Worm (Caenorhabditis elegans) whole organism, young adult: ENCODE data around the gene F26F12.8.

Source experiments
- B0261.1 ChIP-seq: sonication (generic microtip); optimal IDR thresholded peaks from 2 replicates; lab custom pipeline; 2016; ENCODE audit warnings: mild to moderate bottlenecking, missing genetic modification characterization, moderate library complexity, missing compliant biosample characterization
- B0336.3 ChIP-seq: fragments of 200-800 bp; sonication (Bioruptor generic); IDR thresholded peaks from 2 replicates; pipeline ENCODE4 v1.3.6; 2022; ENCODE audit warnings: missing genetic modification characterization, missing compliant biosample characterization
- C17E4.6 ChIP-seq: fragments of 200-800 bp; sonication (Bioruptor generic); IDR thresholded peaks from 2 replicates; pipeline ENCODE4 v1.3.6; 2022; ENCODE audit warnings: missing genetic modification reagents, missing genetic modification characterization, missing compliant biosample characterization
- F22D6.2 ChIP-seq: sonication (generic microtip); optimal IDR thresholded peaks from 2 replicates; lab custom pipeline; 2016; ENCODE audit warnings: mild to moderate bottlenecking, missing genetic modification characterization, missing compliant biosample characterization
- F57A8.1 ChIP-seq: fragments of 200-800 bp; sonication (Bioruptor generic); optimal IDR thresholded peaks from 2 replicates; lab custom pipeline; 2018; ENCODE audit warnings: mild to moderate bottlenecking, missing genetic modification characterization, moderate library complexity, missing compliant biosample characterization
- K11D2.4 ChIP-seq: fragments of 200-800 bp; sonication (Bioruptor generic); IDR thresholded peaks from 2 replicates; pipeline ENCODE4 v1.3.6; 2022; ENCODE audit warnings: missing genetic modification reagents, missing genetic modification characterization, missing compliant biosample characterization
- K12H6.12 ChIP-seq: fragments of 200-800 bp; sonication (Bioruptor generic); optimal IDR thresholded peaks from 2 replicates; lab custom pipeline; 2018; ENCODE audit warnings: mild to moderate bottlenecking, missing genetic modification characterization, missing compliant biosample characterization
- Y53G8AR.9 ChIP-seq: fragments of 200-800 bp; sonication (Bioruptor generic); conservative IDR thresholded peaks from 2 replicates; pipeline ENCODE4 v1.3.6; 2022; ENCODE audit warnings: missing genetic modification reagents, missing genetic modification characterization, missing compliant biosample characterization
- Y79H2A.3 ChIP-seq: fragments of 200-800 bp; sonication (Bioruptor generic); conservative IDR thresholded peaks from 2 replicates; pipeline ENCODE4 v1.3.6; 2022; ENCODE audit warnings: missing genetic modification reagents, missing genetic modification characterization, missing compliant biosample characterization
- Y95B8A.8 ChIP-seq: fragments of 200-800 bp; sonication (Bioruptor generic); IDR thresholded peaks from 2 replicates; pipeline ENCODE4 v1.3.6; 2022; ENCODE audit warnings: missing genetic modification reagents, missing genetic modification characterization, missing compliant biosample characterization
- akir-1 ChIP-seq: fragments of 200-800 bp; sonication (Bioruptor generic); optimal IDR thresholded peaks from 2 replicates; lab custom pipeline; 2018; ENCODE audit warnings: mild to moderate bottlenecking, missing genetic modification characterization, moderate library complexity, missing compliant biosample characterization
- ama-1 ChIP-seq, 3 experiments: fragments of 150-350 bp in 1 of 3; sonication (generic microtip) in 2 of 3; optimal IDR thresholded peaks; 2 replicates each; lab custom pipeline; 2014 to 2018; ENCODE audit warnings: missing biosample characterization in 2 of 3, missing genetic modification characterization in 2 of 3, missing genetic modification reagents in 2 of 3
- aptf-2 ChIP-seq: fragments of 200-800 bp; sonication (Bioruptor generic); conservative IDR thresholded peaks from 2 replicates; pipeline ENCODE4 v1.3.6; 2022; ENCODE audit warnings: missing genetic modification reagents, missing genetic modification characterization, missing compliant biosample characterization
- attf-6 ChIP-seq: fragments of 200-800 bp; sonication (Bioruptor generic); IDR thresholded peaks from 2 replicates; pipeline ENCODE4 v1.3.6; 2022; ENCODE audit warnings: missing genetic modification reagents, missing genetic modification characterization, missing compliant biosample characterization
- bed-1 ChIP-seq: fragments of 200-800 bp; sonication (Bioruptor generic); IDR thresholded peaks from 2 replicates; pipeline ENCODE4 v1.3.6; 2022; ENCODE audit warnings: missing genetic modification reagents, missing genetic modification characterization, missing compliant biosample characterization
- bed-2 ChIP-seq: fragments of 200-800 bp; sonication (Bioruptor generic); IDR thresholded peaks from 2 replicates; pipeline ENCODE4 v1.3.6; 2022; ENCODE audit warnings: missing genetic modification reagents, missing genetic modification characterization, missing compliant biosample characterization
- ccch-3 ChIP-seq: fragments of 200-800 bp; sonication (Bioruptor generic); optimal IDR thresholded peaks from 2 replicates; lab custom pipeline; 2018; ENCODE audit warnings: mild to moderate bottlenecking, missing genetic modification characterization, missing compliant biosample characterization
- cebp-2 ChIP-seq: fragments of 200-800 bp; sonication (Bioruptor generic); IDR thresholded peaks from 2 replicates; pipeline ENCODE4 v1.3.6; 2022; ENCODE audit warnings: missing genetic modification characterization, missing compliant biosample characterization
- ceh-27 ChIP-seq: fragments of 200-800 bp; sonication (Bioruptor generic); optimal IDR thresholded peaks from 2 replicates; lab custom pipeline; 2018; ENCODE audit warnings: mild to moderate bottlenecking, missing genetic modification characterization, moderate library complexity, missing compliant biosample characterization
- ekl-4 ChIP-seq: fragments of 200-800 bp; sonication (Bioruptor generic); IDR thresholded peaks from 2 replicates; pipeline ENCODE4 v1.3.6; 2022; ENCODE audit warnings: missing genetic modification reagents, missing genetic modification characterization, missing compliant biosample characterization
- hlh-26 ChIP-seq: fragments of 200-800 bp; sonication (Bioruptor generic); conservative IDR thresholded peaks from 2 replicates; pipeline ENCODE4 v1.3.6; 2022; ENCODE audit warnings: missing genetic modification reagents, missing genetic modification characterization, missing compliant biosample characterization
- hmg-1.2 ChIP-seq: fragments of 200-800 bp; sonication (Bioruptor generic); IDR thresholded peaks from 2 replicates; pipeline ENCODE4 v1.3.6; 2022; ENCODE audit warnings: missing genetic modification reagents, missing genetic modification characterization, missing compliant biosample characterization
- lag-1 ChIP-seq: fragments of 200-800 bp; sonication (Bioruptor generic); IDR thresholded peaks from 2 replicates; pipeline ENCODE4 v1.3.6; 2022; ENCODE audit warnings: missing genetic modification reagents, missing genetic modification characterization, missing compliant biosample characterization
- let-607 ChIP-seq, 2 experiments: fragments of 200-800 bp in 1 of 2; sonication (Bioruptor generic) in 1 of 2; sonication (generic microtip) in 1 of 2; optimal IDR thresholded peaks; 2 replicates each; lab custom pipeline; 2016 to 2018; ENCODE audit warnings: mild to moderate bottlenecking in 2 of 2, missing compliant biosample characterization in 2 of 2, missing genetic modification characterization in 2 of 2, moderate library complexity in 2 of 2, missing genotype in 1 of 2
- lin-26 ChIP-seq: fragments of 200-800 bp; sonication (Bioruptor generic); IDR thresholded peaks from 2 replicates; pipeline ENCODE4 v1.3.6; 2022; ENCODE audit warnings: missing genetic modification reagents, missing genetic modification characterization, missing compliant biosample characterization
- lin-35 ChIP-seq, 3 experiments: fragments of 150-350 bp in 2 of 3; sonication (generic microtip) in 1 of 3; optimal IDR thresholded peaks; 2 replicates each; lab custom pipeline; 2014 to 2018; ENCODE audit warnings: missing biosample characterization in 3 of 3, missing genetic modification characterization in 3 of 3, missing genetic modification reagents in 3 of 3
- lin-40 ChIP-seq: sonication (generic microtip); optimal IDR thresholded peaks from 2 replicates; lab custom pipeline; 2016; ENCODE audit warnings: missing genetic modification characterization, mild to moderate bottlenecking, missing compliant biosample characterization, missing genotype, missing genetic modification reagents
- lir-1 ChIP-seq: fragments of 200-800 bp; sonication (Bioruptor generic); conservative IDR thresholded peaks from 2 replicates; pipeline ENCODE4 v1.3.6; 2022; ENCODE audit warnings: missing genetic modification reagents, missing genetic modification characterization, missing compliant biosample characterization
- lsy-27 ChIP-seq: sonication (generic microtip); optimal IDR thresholded peaks from 2 replicates; lab custom pipeline; 2017; ENCODE audit warnings: missing genetic modification characterization, mild to moderate bottlenecking, missing compliant biosample characterization, antibody characterized with exemption, missing genotype, borderline replicate concordance; ENCODE audit not compliant: insufficient read depth
- madf-10 ChIP-seq: sonication (generic microtip); optimal IDR thresholded peaks from 2 replicates; lab custom pipeline; 2016; ENCODE audit warnings: mild to moderate bottlenecking, missing genetic modification characterization, missing compliant biosample characterization
- nhr-179 ChIP-seq: sonication (generic microtip); optimal IDR thresholded peaks from 2 replicates; lab custom pipeline; 2016; ENCODE audit warnings: mild to moderate bottlenecking, missing genetic modification characterization, missing compliant biosample characterization
- nhr-80 ChIP-seq: sonication (generic microtip); optimal IDR thresholded peaks from 2 replicates; lab custom pipeline; 2016; ENCODE audit warnings: missing genetic modification characterization, missing compliant biosample characterization
- rec-8 ChIP-seq, 2 experiments: sonication (generic microtip); optimal IDR thresholded peaks; 2 replicates each; lab custom pipeline; 2016; ENCODE audit warnings: mild to moderate bottlenecking in 2 of 2, missing genetic modification characterization in 2 of 2, missing genetic modification reagents in 2 of 2, missing genotype in 2 of 2, missing biosample characterization in 1 of 2, missing compliant biosample characterization in 1 of 2, moderate library complexity in 1 of 2
- repo-1 ChIP-seq: sonication (generic microtip); optimal IDR thresholded peaks from 2 replicates; lab custom pipeline; 2017; ENCODE audit warnings: mild to moderate bottlenecking, missing genetic modification characterization, missing compliant biosample characterization
- snpc-1.3 ChIP-seq: sonication (generic microtip); optimal IDR thresholded peaks from 2 replicates; lab custom pipeline; 2017; ENCODE audit warnings: missing genetic modification characterization, mild to moderate bottlenecking, missing compliant biosample characterization, antibody characterized with exemption, moderate library complexity, missing genotype, missing genetic modification reagents; ENCODE audit not compliant: insufficient read depth
- snpc-4 ChIP-seq, 5 experiments: fragments of 150-350 bp in 1 of 5; sonication (generic microtip) in 4 of 5; optimal IDR thresholded peaks; 2 replicates each; lab custom pipeline; 2014 to 2018; ENCODE audit warnings: missing genetic modification characterization in 5 of 5, missing biosample characterization in 3 of 5, antibody characterized with exemption in 2 of 5, mild to moderate bottlenecking in 2 of 5, missing compliant biosample characterization in 2 of 5, missing genotype in 2 of 5, moderate library complexity in 2 of 5, missing genetic modification reagents in 1 of 5
- somi-1 ChIP-seq: fragments of 200-800 bp; sonication (Bioruptor generic); optimal IDR thresholded peaks from 2 replicates; lab custom pipeline; 2018; ENCODE audit warnings: mild to moderate bottlenecking, missing genetic modification characterization, missing compliant biosample characterization
- sptf-2 ChIP-seq: fragments of 200-800 bp; sonication (Bioruptor generic); optimal IDR thresholded peaks from 2 replicates; lab custom pipeline; 2018; ENCODE audit warnings: mild to moderate bottlenecking, missing genetic modification characterization, missing compliant biosample characterization
- tbx-9 ChIP-seq: sonication (generic microtip); optimal IDR thresholded peaks from 2 replicates; lab custom pipeline; 2016; ENCODE audit warnings: borderline replicate concordance, missing genetic modification characterization, inconsistent platforms, missing compliant biosample characterization
- xnd-1 ChIP-seq: sonication (generic microtip); optimal IDR thresholded peaks from 2 replicates; lab custom pipeline; 2016; ENCODE audit warnings: missing genotype, missing genetic modification reagents, missing genetic modification characterization, missing compliant biosample characterization
- zfh-2 ChIP-seq: fragments of 200-800 bp; sonication (Bioruptor generic); conservative IDR thresholded peaks from 2 replicates; pipeline ENCODE4 v1.3.6; 2022; ENCODE audit warnings: missing genetic modification reagents, missing genetic modification characterization, missing compliant biosample characterization
- ztf-26 ChIP-seq: sonication (generic microtip); optimal IDR thresholded peaks from 2 replicates; lab custom pipeline; 2017; ENCODE audit warnings: missing genetic modification characterization, missing compliant biosample characterization
- ztf-28 ChIP-seq: fragments of 200-800 bp; sonication (Bioruptor generic); IDR thresholded peaks from 2 replicates; pipeline ENCODE4 v1.3.6; 2022; ENCODE audit warnings: missing genetic modification reagents, missing genetic modification characterization, missing compliant biosample characterization
- ztf-6 ChIP-seq: fragments of 200-800 bp; sonication (Bioruptor generic); IDR thresholded peaks from 2 replicates; pipeline ENCODE4 v1.3.6; 2022; ENCODE audit warnings: missing genetic modification reagents, missing genetic modification characterization, missing compliant biosample characterization

F26F12.8 gene

DNA sequence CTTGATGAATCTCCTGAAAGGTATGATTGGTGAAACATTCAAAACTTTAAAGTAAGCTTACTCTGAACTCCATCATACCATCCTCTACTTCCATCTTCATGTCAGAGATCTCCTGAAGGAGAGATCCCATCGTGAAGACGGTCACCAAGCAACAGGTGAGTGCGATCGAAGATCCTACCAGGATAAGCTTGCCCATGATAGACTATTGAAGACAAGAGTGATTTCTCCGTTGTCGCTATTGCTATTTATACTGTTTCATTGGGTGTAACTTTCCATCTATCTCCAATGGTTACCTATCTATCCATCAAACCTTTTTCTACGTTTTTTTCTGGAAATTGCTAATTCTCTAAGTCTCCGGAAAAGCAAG is 25.7 kb downstream of the F26F12.8 start, which contains the start of gene col-140:
Gene col-140, minus strand, starts transcription at position 219 of the 367 bp plus-strand sequence.
- TF ChIP-seq Y79H2A.3 (GFP tag; lab: Robert Waterston, UW) (no peak), lin-40 (peak; percentile 51)

DNA sequence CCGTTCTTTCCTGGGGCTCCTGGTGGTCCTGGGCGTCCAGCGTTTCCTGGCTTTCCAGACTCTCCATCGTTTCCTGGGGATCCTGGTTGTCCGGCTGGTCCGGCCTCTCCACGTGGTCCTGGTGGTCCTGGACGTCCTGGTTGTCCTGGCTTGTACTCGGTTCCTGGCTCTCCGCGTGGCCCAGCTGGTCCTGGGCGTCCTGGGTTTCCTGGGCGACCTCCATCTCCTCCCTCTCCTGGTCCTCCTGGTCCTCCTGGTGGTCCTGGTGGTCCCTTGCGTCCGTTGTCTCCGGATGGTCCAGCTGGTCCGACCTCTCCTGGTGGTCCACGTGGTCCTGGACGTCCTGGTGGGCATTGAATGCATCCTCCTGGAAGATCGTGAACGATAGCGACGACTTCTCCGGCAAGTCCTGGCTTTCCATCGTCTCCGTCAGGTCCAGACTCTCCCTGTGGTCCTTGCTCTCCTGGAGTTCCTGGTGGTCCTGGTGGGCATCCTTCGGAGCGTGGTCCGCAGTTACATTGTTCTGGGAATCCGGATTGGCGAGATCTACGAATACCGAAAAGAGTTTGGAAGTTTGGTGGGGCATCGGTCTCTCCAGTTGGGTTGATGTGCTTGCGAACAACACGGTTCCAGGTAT is 26.2 kb downstream of the F26F12.8 start:
- TF ChIP-seq lir-1 (GFP tag; lab: Robert Waterston, UW) = no peak
- no peak for TF ChIP-seq C17E4.6
- no peak for TF ChIP-seq hlh-26 (GFP tag; lab: Robert Waterston, UW)
- TF ChIP-seq repo-1 (tag; lab: Kevin White, UChicago) = peak; percentile 65
- no peak for TF ChIP-seq aptf-2 (GFP tag; lab: Robert Waterston, UW)
- no peak for TF ChIP-seq ccch-3 (GFP tag; lab: Kevin White, UChicago)
- TF ChIP-seq lag-1 (GFP tag; lab: Robert Waterston, UW) = no peak
- no peak for TF ChIP-seq cebp-2 (GFP tag; lab: Robert Waterston, UW)
- no peak for TF ChIP-seq somi-1
- no peak for TF ChIP-seq tbx-9 (tag; lab: Kevin White, UChicago)
- TF ChIP-seq nhr-179 = no peak
- TF ChIP-seq snpc-4 (GFP tag; optimal IDR thresholded peaks at IDR 0.05; lab: Kevin White, UChicago) = no peak
- TF ChIP-seq snpc-4 (tag; optimal IDR thresholded peaks at IDR 0.05; lab: Kevin White, UChicago) = no peak
- no peak for TF ChIP-seq nhr-80 (tag; lab: Kevin White, UChicago)
- TF ChIP-seq B0261.1 (tag; lab: Kevin White, UChicago) = no peak
- no peak for TF ChIP-seq let-607 (tag; optimal IDR thresholded peaks at IDR 0.05; lab: Kevin White, UChicago)
- TF ChIP-seq attf-6 (GFP tag; lab: Robert Waterston, UW) = no peak
- no peak for TF ChIP-seq lin-35 (GFP tag; optimal IDR thresholded peaks at IDR 0.05; lab: Kevin White, UChicago)
- TF ChIP-seq zfh-2 = peak; percentile 95
- no peak for TF ChIP-seq F57A8.1 (GFP tag; lab: Kevin White, UChicago)
- no peak for TF ChIP-seq ekl-4 (GFP tag; lab: Robert Waterston, UW)
- no peak for TF ChIP-seq bed-2 (GFP tag; lab: Robert Waterston, UW)
- no peak for TF ChIP-seq snpc-1.3 (tag; lab: Kevin White, UChicago)
- TF ChIP-seq lin-26 = peak; percentile 77
- peak; percentile 65; the same call in 1 of the 2 replicates for TF ChIP-seq B0336.3
- TF ChIP-seq sptf-2 = no peak
- peak; percentile 47 for TF ChIP-seq F22D6.2
- peak; percentile 94 for TF ChIP-seq ztf-26 (tag; lab: Kevin White, UChicago)
- no peak for TF ChIP-seq rec-8 (tag; optimal IDR thresholded peaks at IDR 0.05; lab: Kevin White, UChicago)
- no peak for TF ChIP-seq ama-1 (optimal IDR thresholded peaks at IDR 0.05; lab: Kevin White, UChicago)
- TF ChIP-seq ama-1 (GFP tag; optimal IDR thresholded peaks at IDR 0.05; lab: Kevin White, UChicago) = no peak
- TF ChIP-seq K11D2.4 = 0 out of 2 replicates have a peak, but pooled peaks have one; percentile 15
- TF ChIP-seq hmg-1.2 (GFP tag; lab: Robert Waterston, UW) = no peak
- no peak for TF ChIP-seq K12H6.12 (tag; lab: Kevin White, UChicago)
- TF ChIP-seq ztf-6 (GFP tag; lab: Robert Waterston, UW) = no peak
- TF ChIP-seq bed-1 = no peak
- no peak for TF ChIP-seq xnd-1 (tag; lab: Kevin White, UChicago)
- TF ChIP-seq ztf-28 (GFP tag; lab: Robert Waterston, UW) = no peak
- no peak for TF ChIP-seq ceh-27 (GFP tag; lab: Kevin White, UChicago)
- no peak for TF ChIP-seq Y95B8A.8 (GFP tag; lab: Robert Waterston, UW)
- no peak for TF ChIP-seq lsy-27
- no peak for TF ChIP-seq madf-10 (tag; lab: Kevin White, UChicago)
- peak; percentile 32; the same call in 1 of the 2 replicates for TF ChIP-seq Y53G8AR.9 (GFP tag; lab: Robert Waterston, UW)
- no peak for TF ChIP-seq akir-1 (GFP tag; lab: Kevin White, UChicago)
